Fruit fly (Drosophila melanogaster): ENCODE results near the gene CG5346.

DNA sequence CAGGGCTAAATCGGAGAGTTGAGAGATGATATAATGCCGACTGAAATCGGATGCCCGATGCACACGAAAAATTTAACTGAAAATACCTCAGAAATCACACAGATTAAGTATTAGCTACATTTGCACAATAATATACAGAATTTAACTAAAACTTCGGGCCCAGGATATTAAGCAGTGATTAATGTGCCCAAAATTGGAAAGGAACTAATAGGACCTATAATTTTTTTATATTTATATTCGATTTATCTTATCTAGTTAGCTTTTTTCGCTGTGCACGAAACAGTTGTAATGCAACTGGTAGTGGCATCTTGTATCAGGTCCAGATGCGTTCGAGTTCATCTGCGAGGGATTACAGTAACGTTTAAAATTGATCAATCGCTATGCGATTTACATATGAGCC, 10.4 kb upstream of the CG5346 start:
- no peak for TF ChIP-seq psq (optimal IDR thresholded peaks at IDR 0.05)
- no peak for TF ChIP-seq Myc (optimal IDR thresholded peaks at IDR 0.05)
